Fruit fly (Drosophila melanogaster) S2 (cell line): ENCODE measurements around the gene RpL17.

Experiments used
- CG8478 ChIP-seq: fragments of >200 bp; optimal IDR thresholded peaks from 2 replicates; lab custom pipeline; 2018
- CTCF ChIP-seq, 2 experiments: fragments of >200 bp; optimal IDR thresholded peaks; 2 replicates each; lab custom pipeline; 2018

DNA sequence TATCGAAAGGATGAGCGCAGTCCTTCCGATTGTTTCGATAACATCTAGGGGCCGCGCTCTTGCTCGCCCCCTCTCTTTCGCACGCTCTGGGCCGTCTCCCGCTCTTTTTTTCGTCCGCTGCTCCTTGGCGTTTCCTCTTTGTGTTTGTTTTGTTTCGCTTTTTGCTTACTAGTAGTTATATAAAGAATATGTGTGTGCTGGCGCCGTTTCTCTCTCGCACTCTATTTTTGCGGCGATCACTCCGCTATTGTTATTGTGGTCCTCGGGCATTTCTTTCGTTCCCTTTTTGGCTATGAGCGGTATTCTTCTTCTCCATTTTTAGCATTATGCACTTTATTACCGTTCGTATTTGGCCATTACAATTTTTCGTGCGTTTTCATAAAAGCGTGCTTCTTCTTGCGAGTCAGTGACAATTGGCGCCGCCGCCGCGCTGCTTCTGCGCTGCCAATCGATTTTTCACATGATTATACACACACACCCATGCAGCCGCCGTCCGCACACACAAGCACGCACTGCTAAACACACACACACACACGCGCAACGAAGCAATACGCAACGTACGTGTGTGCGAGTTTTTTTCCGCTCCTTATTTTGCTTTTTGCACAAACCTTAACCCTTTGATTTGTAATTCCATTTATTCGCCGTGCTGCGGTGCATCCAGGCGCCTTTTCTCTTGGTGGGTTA lies 49.8 kb downstream of the RpL17 start:
- TF ChIP-seq CG8478 (lab: Kevin White, UChicago) (no peak), CTCF (optimal IDR thresholded peaks at IDR 0.05; lab: Kevin White, UChicago) (no peak)
